Worm (Caenorhabditis elegans) whole organism, young adult: ENCODE results near the gene F48E8.3.
A peak's percentile ranks its signal among the peaks of the same experiment; 100 is the strongest.

Experiments
- B0019.2 ChIP-seq: fragments of 200-800 bp; sonication (Bioruptor generic); conservative IDR thresholded peaks from 2 replicates; pipeline ENCODE4 v1.3.6; 2022; ENCODE audit warnings: missing genetic modification reagents, missing genetic modification characterization, missing compliant biosample characterization
- B0261.1 ChIP-seq: sonication (generic microtip); optimal IDR thresholded peaks from 2 replicates; lab custom pipeline; 2016; ENCODE audit warnings: mild to moderate bottlenecking, missing genetic modification characterization, moderate library complexity, missing compliant biosample characterization
- D2030.7 ChIP-seq: fragments of 200-800 bp; sonication (Bioruptor generic); IDR thresholded peaks from 2 replicates; pipeline ENCODE4 v1.3.6; 2022; ENCODE audit warnings: missing genetic modification reagents, missing genetic modification characterization, missing compliant biosample characterization
- F23B12.7 ChIP-seq: sonication (generic microtip); optimal IDR thresholded peaks from 2 replicates; lab custom pipeline; 2017; ENCODE audit warnings: missing genetic modification characterization, mild to moderate bottlenecking, missing compliant biosample characterization, antibody characterized with exemption, moderate library complexity; ENCODE audit not compliant: insufficient read depth
- F49E8.2 ChIP-seq: sonication (generic microtip); optimal IDR thresholded peaks from 3 replicates; lab custom pipeline; 2017; ENCODE audit warnings: missing genetic modification characterization, mild to moderate bottlenecking, missing compliant biosample characterization, antibody characterized with exemption, moderate library complexity; ENCODE audit not compliant: insufficient read depth
- F57A8.1 ChIP-seq: fragments of 200-800 bp; sonication (Bioruptor generic); optimal IDR thresholded peaks from 2 replicates; lab custom pipeline; 2018; ENCODE audit warnings: mild to moderate bottlenecking, missing genetic modification characterization, moderate library complexity, missing compliant biosample characterization
- F57C9.4 ChIP-seq: sonication (generic microtip); optimal IDR thresholded peaks from 2 replicates; lab custom pipeline; 2017; ENCODE audit warnings: mild to moderate bottlenecking, missing genetic modification characterization, missing compliant biosample characterization
- T07F8.4 ChIP-seq: sonication (generic microtip); optimal IDR thresholded peaks from 2 replicates; lab custom pipeline; 2016; ENCODE audit warnings: mild to moderate bottlenecking, missing genetic modification characterization, moderate library complexity, missing compliant biosample characterization
- ZK185.1 ChIP-seq: sonication (generic microtip); optimal IDR thresholded peaks from 2 replicates; lab custom pipeline; 2016; ENCODE audit warnings: mild to moderate bottlenecking, missing genetic modification characterization, missing compliant biosample characterization; ENCODE audit not compliant: poor library complexity, severe bottlenecking
- attf-3 ChIP-seq: fragments of 200-800 bp; sonication (Bioruptor generic); conservative IDR thresholded peaks from 2 replicates; pipeline ENCODE4 v1.3.6; 2022; ENCODE audit warnings: missing genetic modification reagents, missing genetic modification characterization, missing compliant biosample characterization
- attf-6 ChIP-seq: fragments of 200-800 bp; sonication (Bioruptor generic); IDR thresholded peaks from 2 replicates; pipeline ENCODE4 v1.3.6; 2022; ENCODE audit warnings: missing genetic modification reagents, missing genetic modification characterization, missing compliant biosample characterization
- bed-1 ChIP-seq: fragments of 200-800 bp; sonication (Bioruptor generic); IDR thresholded peaks from 2 replicates; pipeline ENCODE4 v1.3.6; 2022; ENCODE audit warnings: missing genetic modification reagents, missing genetic modification characterization, missing compliant biosample characterization
- bed-2 ChIP-seq: fragments of 200-800 bp; sonication (Bioruptor generic); IDR thresholded peaks from 2 replicates; pipeline ENCODE4 v1.3.6; 2022; ENCODE audit warnings: missing genetic modification reagents, missing genetic modification characterization, missing compliant biosample characterization
- ccch-3 ChIP-seq: fragments of 200-800 bp; sonication (Bioruptor generic); optimal IDR thresholded peaks from 2 replicates; lab custom pipeline; 2018; ENCODE audit warnings: mild to moderate bottlenecking, missing genetic modification characterization, missing compliant biosample characterization
- ceh-40 ChIP-seq: fragments of 200-800 bp; sonication (Bioruptor generic); IDR thresholded peaks from 2 replicates; pipeline ENCODE4 v1.3.6; 2022; ENCODE audit warnings: missing genetic modification characterization, missing compliant biosample characterization
- ceh-79 ChIP-seq: sonication (generic microtip); optimal IDR thresholded peaks from 2 replicates; lab custom pipeline; 2017; ENCODE audit warnings: mild to moderate bottlenecking, missing genetic modification characterization, missing compliant biosample characterization
- dpl-1 ChIP-seq: fragments of 150-350 bp; optimal IDR thresholded peaks from 2 replicates; lab custom pipeline; 2014; ENCODE audit warnings: missing biosample characterization, missing genetic modification reagents, missing genetic modification characterization
- efl-1 ChIP-seq: fragments of 150-350 bp; optimal IDR thresholded peaks from 2 replicates; lab custom pipeline; 2014; ENCODE audit warnings: missing biosample characterization, missing genetic modification reagents, missing genetic modification characterization
- gei-17 ChIP-seq: fragments of 200-800 bp; sonication (Bioruptor generic); optimal IDR thresholded peaks from 2 replicates; lab custom pipeline; 2018; ENCODE audit warnings: mild to moderate bottlenecking, missing genetic modification characterization, missing compliant biosample characterization
- hmg-1.2 ChIP-seq: fragments of 200-800 bp; sonication (Bioruptor generic); IDR thresholded peaks from 2 replicates; pipeline ENCODE4 v1.3.6; 2022; ENCODE audit warnings: missing genetic modification reagents, missing genetic modification characterization, missing compliant biosample characterization
- hmg-20 ChIP-seq: fragments of 200-800 bp; sonication (Bioruptor generic); IDR thresholded peaks from 2 replicates; pipeline ENCODE4 v1.3.6; 2022; ENCODE audit warnings: missing genetic modification reagents, missing genetic modification characterization, missing compliant biosample characterization
- let-607 ChIP-seq, 2 experiments: fragments of 200-800 bp in 1 of 2; sonication (Bioruptor generic) in 1 of 2; sonication (generic microtip) in 1 of 2; optimal IDR thresholded peaks; 2 replicates each; lab custom pipeline; 2016 to 2018; ENCODE audit warnings: mild to moderate bottlenecking in 2 of 2, missing compliant biosample characterization in 2 of 2, missing genetic modification characterization in 2 of 2, moderate library complexity in 2 of 2, missing genotype in 1 of 2
- lin-40 ChIP-seq: sonication (generic microtip); optimal IDR thresholded peaks from 2 replicates; lab custom pipeline; 2016; ENCODE audit warnings: missing genetic modification characterization, mild to moderate bottlenecking, missing compliant biosample characterization, missing genotype, missing genetic modification reagents
- lir-1 ChIP-seq: fragments of 200-800 bp; sonication (Bioruptor generic); conservative IDR thresholded peaks from 2 replicates; pipeline ENCODE4 v1.3.6; 2022; ENCODE audit warnings: missing genetic modification reagents, missing genetic modification characterization, missing compliant biosample characterization
- lsl-1 ChIP-seq: fragments of 200-800 bp; sonication (Bioruptor generic); optimal IDR thresholded peaks from 2 replicates; lab custom pipeline; 2018; ENCODE audit warnings: mild to moderate bottlenecking, missing genetic modification characterization, moderate library complexity, missing compliant biosample characterization
- madf-6 ChIP-seq: fragments of 200-800 bp; sonication (Bioruptor generic); IDR thresholded peaks from 2 replicates; pipeline ENCODE4 v1.3.6; 2022; ENCODE audit warnings: missing genetic modification reagents, missing genetic modification characterization, missing compliant biosample characterization
- madf-8 ChIP-seq: fragments of 200-800 bp; sonication (Bioruptor generic); conservative IDR thresholded peaks from 2 replicates; pipeline ENCODE4 v1.3.6; 2022; ENCODE audit warnings: missing genetic modification reagents, missing genetic modification characterization, missing compliant biosample characterization
- mes-4 ChIP-seq: sonication (generic microtip); optimal IDR thresholded peaks from 2 replicates; lab custom pipeline; 2016; ENCODE audit warnings: missing genotype, missing genetic modification characterization, missing compliant biosample characterization
- nfya-2 ChIP-seq: fragments of 200-800 bp; sonication (Bioruptor generic); IDR thresholded peaks from 2 replicates; pipeline ENCODE4 v1.3.6; 2022; ENCODE audit warnings: missing genetic modification reagents, missing genetic modification characterization, missing compliant biosample characterization
- nfyb-1 ChIP-seq: fragments of 200-800 bp; sonication (Bioruptor generic); IDR thresholded peaks from 2 replicates; pipeline ENCODE4 v1.3.6; 2022; ENCODE audit warnings: missing genetic modification reagents, missing genetic modification characterization, missing compliant biosample characterization
- nhr-27 ChIP-seq: fragments of 200-800 bp; sonication (Bioruptor generic); optimal IDR thresholded peaks from 2 replicates; lab custom pipeline; 2018; ENCODE audit warnings: mild to moderate bottlenecking, missing genetic modification characterization, moderate library complexity, missing compliant biosample characterization
- nhr-80 ChIP-seq: sonication (generic microtip); optimal IDR thresholded peaks from 2 replicates; lab custom pipeline; 2016; ENCODE audit warnings: missing genetic modification characterization, missing compliant biosample characterization
- rec-8 ChIP-seq, 2 experiments: sonication (generic microtip); optimal IDR thresholded peaks; 2 replicates each; lab custom pipeline; 2016; ENCODE audit warnings: mild to moderate bottlenecking in 2 of 2, missing genetic modification characterization in 2 of 2, missing genetic modification reagents in 2 of 2, missing genotype in 2 of 2, missing biosample characterization in 1 of 2, missing compliant biosample characterization in 1 of 2, moderate library complexity in 1 of 2
- repo-1 ChIP-seq: sonication (generic microtip); optimal IDR thresholded peaks from 2 replicates; lab custom pipeline; 2017; ENCODE audit warnings: mild to moderate bottlenecking, missing genetic modification characterization, missing compliant biosample characterization
- sea-2 ChIP-seq: fragments of 200-800 bp; sonication (Bioruptor generic); IDR thresholded peaks from 2 replicates; pipeline ENCODE4 v1.3.6; 2022; ENCODE audit warnings: missing genetic modification characterization, missing compliant biosample characterization
- snpc-1.3 ChIP-seq: sonication (generic microtip); optimal IDR thresholded peaks from 2 replicates; lab custom pipeline; 2017; ENCODE audit warnings: missing genetic modification characterization, mild to moderate bottlenecking, missing compliant biosample characterization, antibody characterized with exemption, moderate library complexity, missing genotype, missing genetic modification reagents; ENCODE audit not compliant: insufficient read depth
- snpc-3.4 ChIP-seq: sonication (generic microtip); optimal IDR thresholded peaks from 2 replicates; lab custom pipeline; 2017; ENCODE audit warnings: missing genetic modification characterization, mild to moderate bottlenecking, missing compliant biosample characterization, antibody characterized with exemption, moderate library complexity, missing genotype, missing genetic modification reagents
- unc-62 ChIP-seq: fragments of 150-350 bp; optimal IDR thresholded peaks from 2 replicates; lab custom pipeline; 2014; ENCODE audit warnings: missing biosample characterization, missing genetic modification reagents, missing genetic modification characterization
- ztf-25 ChIP-seq: fragments of 200-800 bp; sonication (Bioruptor generic); IDR thresholded peaks from 2 replicates; pipeline ENCODE4 v1.3.6; 2022; ENCODE audit warnings: missing genetic modification reagents, missing genetic modification characterization, missing compliant biosample characterization
- ztf-26 ChIP-seq: sonication (generic microtip); optimal IDR thresholded peaks from 2 replicates; lab custom pipeline; 2017; ENCODE audit warnings: missing genetic modification characterization, missing compliant biosample characterization
- ztf-28 ChIP-seq: fragments of 200-800 bp; sonication (Bioruptor generic); IDR thresholded peaks from 2 replicates; pipeline ENCODE4 v1.3.6; 2022; ENCODE audit warnings: missing genetic modification reagents, missing genetic modification characterization, missing compliant biosample characterization

Gene F48E8.3

ce11 chrIII:5421406-5421805 lies 39.8 kb upstream of the F48E8.3 start:
- no peak for TF ChIP-seq ztf-25 (GFP tag; lab: Robert Waterston, UW)
- no peak for TF ChIP-seq lir-1 (GFP tag; lab: Robert Waterston, UW)
- TF ChIP-seq madf-6 (GFP tag; lab: Robert Waterston, UW) = no peak
- no peak for TF ChIP-seq gei-17
- peak; percentile 41 to 63 for TF ChIP-seq let-607 (tag; optimal IDR thresholded peaks at IDR 0.05; lab: Kevin White, UChicago)
- TF ChIP-seq repo-1 = no peak
- TF ChIP-seq madf-8 (GFP tag; lab: Robert Waterston, UW) = no peak
- TF ChIP-seq nhr-27 (tag; lab: Kevin White, UChicago) = no peak
- no peak for TF ChIP-seq sea-2 (GFP tag; lab: Robert Waterston, UW)
- TF ChIP-seq D2030.7 = no peak
- no peak for TF ChIP-seq F49E8.2 (tag; lab: Kevin White, UChicago)
- no peak for TF ChIP-seq bed-2 (GFP tag; lab: Robert Waterston, UW)
- TF ChIP-seq hmg-20 (GFP tag; lab: Robert Waterston, UW) = no peak
- TF ChIP-seq F57A8.1 = no peak
- TF ChIP-seq nhr-80 (tag; lab: Kevin White, UChicago) = peak; percentile 72
- TF ChIP-seq ceh-79 = no peak
- no peak for TF ChIP-seq mes-4 (tag; lab: Kevin White, UChicago)
- TF ChIP-seq T07F8.4 = no peak
- no peak for TF ChIP-seq bed-1
- no peak for TF ChIP-seq ccch-3
- TF ChIP-seq F23B12.7 = no peak
- no peak for TF ChIP-seq B0261.1 (tag; lab: Kevin White, UChicago)
- TF ChIP-seq attf-3 (GFP tag; lab: Robert Waterston, UW) = no peak
- no peak for TF ChIP-seq rec-8 (tag; optimal IDR thresholded peaks at IDR 0.05; lab: Kevin White, UChicago)
- peak; percentile 4 for TF ChIP-seq lin-40 (tag; lab: Kevin White, UChicago)
- TF ChIP-seq dpl-1 = no peak
- no peak for TF ChIP-seq lsl-1 (GFP tag; lab: Kevin White, UChicago)
- no peak for TF ChIP-seq ZK185.1 (tag; lab: Kevin White, UChicago)
- no peak for TF ChIP-seq attf-6 (GFP tag; lab: Robert Waterston, UW)
- no peak for TF ChIP-seq F57C9.4
- no peak for TF ChIP-seq unc-62 (GFP tag; lab: Kevin White, UChicago)
- TF ChIP-seq B0019.2 (GFP tag; lab: Robert Waterston, UW) = no peak
- TF ChIP-seq nfyb-1 (GFP tag; lab: Robert Waterston, UW) = no peak
- no peak for TF ChIP-seq snpc-1.3 (tag; lab: Kevin White, UChicago)
- TF ChIP-seq ztf-26 = peak; percentile 4
- peak; percentile 65; the same call in 1 of the 2 replicates for TF ChIP-seq hmg-1.2
- no peak for TF ChIP-seq efl-1
- no peak for TF ChIP-seq snpc-3.4 (tag; lab: Kevin White, UChicago)
- TF ChIP-seq nfya-2 = no peak
- TF ChIP-seq ceh-40 (GFP tag; lab: Robert Waterston, UW) = no peak
- TF ChIP-seq ztf-28 (GFP tag; lab: Robert Waterston, UW) = no peak
